Worm (Caenorhabditis elegans): ENCODE data around the gene sro-1.

The sro-1 gene

ce11 chrII:7469318-7469717, 3.9 kb upstream of the sro-1 start:
- no peak for TF ChIP-seq egl-27 (tag; optimal IDR thresholded peaks at IDR 0.05)
- TF ChIP-seq fkh-10 (GFP tag; optimal IDR thresholded peaks at IDR 0.05) = peak; percentile 98

- no peak for TF ChIP-seq ceh-9 (tag; optimal IDR thresholded peaks at IDR 0.05)
- TF ChIP-seq nhr-12 (tag; optimal IDR thresholded peaks at IDR 0.05) = no peak
- TF ChIP-seq lin-15B (tag; optimal IDR thresholded peaks at IDR 0.05) = no peak
- no peak for TF ChIP-seq zag-1 (tag; optimal IDR thresholded peaks at IDR 0.05)
- TF ChIP-seq ceh-28 (tag; optimal IDR thresholded peaks at IDR 0.05) = no peak
- TF ChIP-seq ama-1 (optimal IDR thresholded peaks at IDR 0.05) = no peak
- no peak for TF ChIP-seq mml-1 (tag; optimal IDR thresholded peaks at IDR 0.05)
- no peak for TF ChIP-seq lsy-12 (tag; optimal IDR thresholded peaks at IDR 0.05)
- no peak for TF ChIP-seq skn-1 (tag; optimal IDR thresholded peaks at IDR 0.05)
- TF ChIP-seq fkh-10 (GFP tag; optimal IDR thresholded peaks at IDR 0.05) = no peak
- no peak for TF ChIP-seq hmg-11 (tag; optimal IDR thresholded peaks at IDR 0.05)
- TF ChIP-seq ztf-4 (tag; optimal IDR thresholded peaks at IDR 0.05) = no peak
- TF ChIP-seq eor-1 (tag; optimal IDR thresholded peaks at IDR 0.05) = no peak
- no peak for TF ChIP-seq pha-4 (tag; optimal IDR thresholded peaks at IDR 0.05)
- no peak for TF ChIP-seq nhr-43 (tag; optimal IDR thresholded peaks at IDR 0.05; ENCODE audit: poor library complexity, severe bottlenecking)
- TF ChIP-seq unc-39 (tag; optimal IDR thresholded peaks at IDR 0.05) = no peak
- TF ChIP-seq elt-3 (tag; optimal IDR thresholded peaks at IDR 0.05) = no peak
- TF ChIP-seq elt-2 (tag; optimal IDR thresholded peaks at IDR 0.05) = no peak
- TF ChIP-seq sea-2 (GFP tag; optimal IDR thresholded peaks at IDR 0.05) = no peak
- TF ChIP-seq unc-62 (GFP tag; optimal IDR thresholded peaks at IDR 0.05) = no peak
Measured at ce11 chrII:7459205-7459604, 6.2 kb downstream of the sro-1 start, which contains the start of gene D1022.2. D1022.2 (plus strand) TSS chrII:7459505.

DNA sequence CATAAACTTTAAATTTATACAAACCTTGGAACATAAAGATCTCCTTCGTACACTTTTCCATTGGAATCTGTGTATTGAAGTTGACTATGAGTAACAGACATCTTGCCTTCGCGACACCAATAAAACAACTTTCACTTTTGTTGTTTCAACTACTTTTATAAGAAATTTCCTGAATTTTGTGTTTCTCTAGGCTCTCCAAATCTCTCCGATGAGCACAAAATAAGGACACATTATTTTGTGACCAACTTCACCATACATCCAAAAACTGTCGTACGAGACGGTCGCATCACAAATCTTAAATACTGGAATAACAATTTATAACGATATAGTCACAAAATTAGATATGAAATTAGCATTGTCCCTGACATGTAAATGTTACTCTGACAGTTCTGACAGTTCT, 6.7 kb downstream of the sro-1 start, which contains the start of gene D1022.5:
TSS of gene D1022.5 (minus strand) at position 101 of the 400 bp plus-strand sequence.
- TF ChIP-seq eor-1 (tag; optimal IDR thresholded peaks at IDR 0.05) (no peak), fkh-10 (GFP tag; optimal IDR thresholded peaks at IDR 0.05) (no peak), mml-1 (tag; optimal IDR thresholded peaks at IDR 0.05) (no peak), zag-1 (tag; optimal IDR thresholded peaks at IDR 0.05) (no peak)

DNA sequence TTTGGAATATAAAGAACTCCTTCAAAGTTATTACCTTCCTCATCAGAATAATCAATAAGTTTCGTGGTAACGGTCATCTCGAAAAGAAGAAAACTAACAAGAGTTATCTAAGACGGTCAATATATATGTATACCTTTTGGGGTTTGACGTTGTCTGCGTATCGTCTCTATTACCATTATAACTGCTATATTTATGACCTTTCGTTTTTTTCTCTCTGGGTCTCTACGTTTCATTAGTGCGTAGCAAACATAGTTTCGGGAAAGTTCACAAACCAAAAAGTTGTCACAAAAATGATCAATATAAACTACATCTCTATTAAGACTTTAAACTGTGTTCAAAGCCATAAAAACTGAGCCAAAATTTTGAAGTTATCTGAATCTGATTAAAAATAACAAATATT, 8.2 kb downstream of the sro-1 start, which contains the start of gene D1022.4:
TSS of gene D1022.4 (minus strand) at position 83 of the 400 bp plus-strand sequence.
- TF ChIP-seq pha-4 (tag; optimal IDR thresholded peaks at IDR 0.05) = peak; percentile 70
- no peak for TF ChIP-seq nhr-67 (tag; optimal IDR thresholded peaks at IDR 0.05)
- no peak for TF ChIP-seq R02D3.7 (tag; optimal IDR thresholded peaks at IDR 0.05)
- no peak for TF ChIP-seq hmg-11 (tag; optimal IDR thresholded peaks at IDR 0.05)
- TF ChIP-seq jun-1 (tag; optimal IDR thresholded peaks at IDR 0.05) = no peak
- peak; percentile 4 for TF ChIP-seq pqm-1 (tag; optimal IDR thresholded peaks at IDR 0.05)
- peak; percentile 13 for TF ChIP-seq nhr-23 (tag; optimal IDR thresholded peaks at IDR 0.05)
- TF ChIP-seq elt-1 (tag; optimal IDR thresholded peaks at IDR 0.05) = no peak
- no peak for TF ChIP-seq nhr-43 (tag; optimal IDR thresholded peaks at IDR 0.05; ENCODE audit: poor library complexity, severe bottlenecking)
- no peak for TF ChIP-seq mdl-1 (tag; optimal IDR thresholded peaks at IDR 0.05)
- TF ChIP-seq sea-2 (GFP tag; optimal IDR thresholded peaks at IDR 0.05) = no peak
- no peak for TF ChIP-seq unc-39 (tag; optimal IDR thresholded peaks at IDR 0.05)
- TF ChIP-seq nhr-12 (tag; optimal IDR thresholded peaks at IDR 0.05) = no peak
- no peak for TF ChIP-seq ceh-16 (tag; optimal IDR thresholded peaks at IDR 0.05)
- no peak for TF ChIP-seq fkh-10 (GFP tag; optimal IDR thresholded peaks at IDR 0.05)
- TF ChIP-seq elt-3 (tag; optimal IDR thresholded peaks at IDR 0.05) = no peak
- no peak for TF ChIP-seq daf-12 (tag; optimal IDR thresholded peaks at IDR 0.05)
- no peak for TF ChIP-seq aly-2 (tag; optimal IDR thresholded peaks at IDR 0.05)
- TF ChIP-seq skn-1 (tag; optimal IDR thresholded peaks at IDR 0.05) = no peak
- TF ChIP-seq lin-15B (tag; optimal IDR thresholded peaks at IDR 0.05) = no peak
- no peak for TF ChIP-seq ztf-4 (tag; optimal IDR thresholded peaks at IDR 0.05)
- TF ChIP-seq zag-1 (tag; optimal IDR thresholded peaks at IDR 0.05) = no peak
- no peak for TF ChIP-seq ceh-9 (tag; optimal IDR thresholded peaks at IDR 0.05)
- TF ChIP-seq nhr-237 (tag; optimal IDR thresholded peaks at IDR 0.05) = no peak
- TF ChIP-seq lsy-12 (tag; optimal IDR thresholded peaks at IDR 0.05) = no peak
- no peak for TF ChIP-seq ama-1 (optimal IDR thresholded peaks at IDR 0.05)
- TF ChIP-seq lin-39 (tag; optimal IDR thresholded peaks at IDR 0.05) = no peak
- peak; percentile 22 for TF ChIP-seq ceh-28 (tag; optimal IDR thresholded peaks at IDR 0.05)
- peak; percentile 42 for TF ChIP-seq elt-2 (tag; optimal IDR thresholded peaks at IDR 0.05)
- TF ChIP-seq nhr-11 (tag; optimal IDR thresholded peaks at IDR 0.05) = no peak

- no peak for TF ChIP-seq fos-1 (tag; optimal IDR thresholded peaks at IDR 0.05)
- no peak for TF ChIP-seq ceh-28 (tag; optimal IDR thresholded peaks at IDR 0.05)
- TF ChIP-seq zag-1 (tag; optimal IDR thresholded peaks at IDR 0.05) = no peak
- TF ChIP-seq nhr-25 (tag; optimal IDR thresholded peaks at IDR 0.05) = no peak
- no peak for TF ChIP-seq fkh-2 (tag; optimal IDR thresholded peaks at IDR 0.05)
- TF ChIP-seq pha-4 (tag; optimal IDR thresholded peaks at IDR 0.05) = no peak
- TF ChIP-seq ztf-11 (tag; optimal IDR thresholded peaks at IDR 0.05) = no peak
- TF ChIP-seq egl-5 (tag; optimal IDR thresholded peaks at IDR 0.05) = no peak
- no peak for TF ChIP-seq lsy-12 (tag; optimal IDR thresholded peaks at IDR 0.05)
- TF ChIP-seq nhr-67 (tag; optimal IDR thresholded peaks at IDR 0.05) = no peak
- no peak for TF ChIP-seq ceh-82 (tag; optimal IDR thresholded peaks at IDR 0.05)
- no peak for TF ChIP-seq ama-1 (optimal IDR thresholded peaks at IDR 0.05)
- no peak for TF ChIP-seq ceh-16 (tag; optimal IDR thresholded peaks at IDR 0.05)
Measured at ce11 chrII:7456184-7456583, 9.2 kb downstream of the sro-1 start, which contains the start of gene D1022.3. D1022.3 (minus strand) TSS chrII:7456284.
